Worm (Caenorhabditis elegans) whole organism, L1 larva: ENCODE data around the gene F54F2.6.

Experiments used
- C16A3.4 ChIP-seq: fragments of 150-350 bp; optimal IDR thresholded peaks from 2 replicates; lab custom pipeline; 2014; ENCODE audit warnings: missing biosample characterization, missing genetic modification characterization
- C34B4.2 ChIP-seq: sonication (generic microtip); optimal IDR thresholded peaks from 2 replicates; lab custom pipeline; 2017; ENCODE audit warnings: mild to moderate bottlenecking, missing genetic modification characterization, missing compliant biosample characterization
- Y116A8C.19 ChIP-seq: sonication (generic microtip); optimal IDR thresholded peaks from 2 replicates; lab custom pipeline; 2016; ENCODE audit warnings: missing compliant biosample characterization, missing genetic modification characterization, borderline replicate concordance
- blmp-1 ChIP-seq: fragments of 150-350 bp; optimal IDR thresholded peaks from 2 replicates; lab custom pipeline; 2014; ENCODE audit warnings: missing biosample characterization, missing genetic modification characterization
- ceh-82 ChIP-seq, 3 experiments: fragments of 150-350 bp in 1 of 3; sonication (generic microtip) in 2 of 3; optimal IDR thresholded peaks; 2 replicates each; lab custom pipeline; 2014 to 2017; ENCODE audit warnings: missing biosample characterization in 3 of 3, missing genetic modification characterization in 3 of 3
- ceh-88 ChIP-seq: fragments of 200-800 bp; sonication (Bioruptor generic); IDR thresholded peaks from 2 replicates; pipeline ENCODE4 v1.3.6; 2022; ENCODE audit warnings: missing genetic modification characterization, missing compliant biosample characterization
- dpl-1 ChIP-seq, 3 experiments: fragments of 150-350 bp in 2 of 3; sonication (generic microtip) in 1 of 3; optimal IDR thresholded peaks; 2 replicates each; lab custom pipeline; 2014 to 2017; ENCODE audit warnings: missing biosample characterization in 3 of 3, missing genetic modification characterization in 3 of 3, missing genetic modification reagents in 3 of 3
- dsc-1 ChIP-seq: sonication (generic microtip); optimal IDR thresholded peaks from 2 replicates; lab custom pipeline; 2016; ENCODE audit warnings: mild to moderate bottlenecking, missing genetic modification characterization, missing compliant biosample characterization
- efl-1 ChIP-seq, 4 experiments: fragments of 150-350 bp; optimal IDR thresholded peaks in 3 of 4; peaks in 1 of 4; 1 replicate in 1 of 4; 2 replicates in 3 of 4; lab custom pipeline; 2014; ENCODE audit warnings: missing biosample characterization in 2 of 4, missing genetic modification characterization in 2 of 4, missing genetic modification reagents in 2 of 4
- egl-13 ChIP-seq: sonication (generic microtip); optimal IDR thresholded peaks from 2 replicates; lab custom pipeline; 2016; ENCODE audit warnings: missing genotype, missing genetic modification reagents, missing genetic modification characterization, missing compliant biosample characterization
- elt-2 ChIP-seq: sonication (generic microtip); optimal IDR thresholded peaks from 2 replicates; lab custom pipeline; 2016; ENCODE audit warnings: missing genetic modification characterization, mild to moderate bottlenecking, inconsistent platforms, missing compliant biosample characterization, missing genetic modification reagents
- elt-3 ChIP-seq, 6 experiments: fragments of 150-350 bp in 1 of 6; sonication (generic microtip); optimal IDR thresholded peaks; 2 replicates each; lab custom pipeline; 2017 to 2018; ENCODE audit warnings: missing biosample characterization in 6 of 6, missing genetic modification characterization in 6 of 6, inconsistent platforms in 1 of 6
- fkh-10 ChIP-seq: sonication (generic microtip); optimal IDR thresholded peaks from 2 replicates; lab custom pipeline; 2017; ENCODE audit warnings: missing biosample characterization, missing genetic modification reagents, missing genetic modification characterization
- fkh-8 ChIP-seq: sonication (generic microtip); optimal IDR thresholded peaks from 2 replicates; lab custom pipeline; 2016; ENCODE audit warnings: mild to moderate bottlenecking, missing genetic modification characterization, missing compliant biosample characterization
- irx-1 ChIP-seq: sonication (generic microtip); optimal IDR thresholded peaks from 2 replicates; lab custom pipeline; 2016; ENCODE audit warnings: missing genetic modification characterization, missing compliant biosample characterization
- isw-1 ChIP-seq: fragments of 200-800 bp; sonication (Bioruptor generic); IDR thresholded peaks from 2 replicates; pipeline ENCODE4 v1.3.6; 2022; ENCODE audit warnings: missing genetic modification characterization, missing compliant biosample characterization
- lin-14 ChIP-seq: fragments of 200-800 bp; sonication (Bioruptor generic); optimal IDR thresholded peaks from 2 replicates; lab custom pipeline; 2018; ENCODE audit warnings: mild to moderate bottlenecking, missing genetic modification characterization, moderate library complexity, missing compliant biosample characterization
- lin-15B ChIP-seq: fragments of 150-350 bp; sonication (generic microtip); optimal IDR thresholded peaks from 3 replicates; lab custom pipeline; 2014; ENCODE audit warnings: missing biosample characterization, missing genetic modification characterization
- lin-35 ChIP-seq, 2 experiments: fragments of 150-350 bp; optimal IDR thresholded peaks; 2 replicates each; lab custom pipeline; 2014; ENCODE audit warnings: missing biosample characterization in 2 of 2, missing genetic modification characterization in 2 of 2, missing genetic modification reagents in 2 of 2
- lir-3 ChIP-seq: sonication (generic microtip); optimal IDR thresholded peaks from 2 replicates; lab custom pipeline; 2016; ENCODE audit warnings: mild to moderate bottlenecking, missing genetic modification characterization, moderate library complexity, missing compliant biosample characterization; ENCODE audit not compliant: poor library complexity
- lsy-2 ChIP-seq, 2 experiments: fragments of 150-350 bp; optimal IDR thresholded peaks; 2 replicates each; lab custom pipeline; 2014; ENCODE audit warnings: missing biosample characterization in 2 of 2, missing genetic modification characterization in 2 of 2
- mdl-1 ChIP-seq, 2 experiments: fragments of 150-350 bp; optimal IDR thresholded peaks; 2 replicates each; lab custom pipeline; 2014 to 2017; ENCODE audit warnings: missing biosample characterization in 2 of 2, missing genetic modification characterization in 2 of 2, inconsistent platforms in 1 of 2
- nhr-19 ChIP-seq: fragments of 200-800 bp; sonication (Bioruptor generic); conservative IDR thresholded peaks from 2 replicates; pipeline ENCODE4 v1.3.6; 2022; ENCODE audit warnings: missing genetic modification characterization, missing compliant biosample characterization
- nhr-20 ChIP-seq: sonication (generic microtip); optimal IDR thresholded peaks from 2 replicates; lab custom pipeline; 2016; ENCODE audit warnings: mild to moderate bottlenecking, missing genetic modification characterization, missing compliant biosample characterization
- nhr-28 ChIP-seq: fragments of 150-350 bp; optimal IDR thresholded peaks from 2 replicates; lab custom pipeline; 2014; ENCODE audit warnings: missing biosample characterization, missing genetic modification characterization
- nhr-71 ChIP-seq: sonication (generic microtip); optimal IDR thresholded peaks from 2 replicates; lab custom pipeline; 2016; ENCODE audit warnings: mild to moderate bottlenecking, missing genetic modification characterization, moderate library complexity, missing compliant biosample characterization
- nhr-84 ChIP-seq: sonication (generic microtip); optimal IDR thresholded peaks from 2 replicates; lab custom pipeline; 2017; ENCODE audit warnings: missing biosample characterization, missing genetic modification characterization
- nhr-85 ChIP-seq: sonication (generic microtip); peaks from one replicate; lab custom pipeline; 2016; ENCODE audit warnings: missing genetic modification characterization, inconsistent platforms, missing compliant biosample characterization
- nhr-90 ChIP-seq: sonication (generic microtip); optimal IDR thresholded peaks from 2 replicates; lab custom pipeline; 2016; ENCODE audit warnings: mild to moderate bottlenecking, missing genetic modification characterization, missing compliant biosample characterization; ENCODE audit not compliant: poor library complexity
- pax-3 ChIP-seq: fragments of 200-800 bp; sonication (Bioruptor generic); optimal IDR thresholded peaks from 2 replicates; lab custom pipeline; 2018; ENCODE audit warnings: mild to moderate bottlenecking, missing genetic modification characterization, moderate library complexity, missing compliant biosample characterization
- rnt-1 ChIP-seq: sonication (generic microtip); optimal IDR thresholded peaks from 2 replicates; lab custom pipeline; 2016; ENCODE audit warnings: mild to moderate bottlenecking, missing genetic modification characterization, moderate library complexity, missing compliant biosample characterization
- skn-1 ChIP-seq: fragments of 150-350 bp; optimal IDR thresholded peaks from 2 replicates; lab custom pipeline; 2014; ENCODE audit warnings: missing biosample characterization, missing genetic modification characterization
- snu-23 ChIP-seq: sonication (generic microtip); optimal IDR thresholded peaks from 2 replicates; lab custom pipeline; 2016; ENCODE audit warnings: missing genetic modification characterization, missing compliant biosample characterization
- sox-4 ChIP-seq: sonication (generic microtip); optimal IDR thresholded peaks from 2 replicates; lab custom pipeline; 2016; ENCODE audit warnings: missing genetic modification characterization, missing compliant biosample characterization
- sptf-1 ChIP-seq: fragments of 150-350 bp; optimal IDR thresholded peaks from 2 replicates; lab custom pipeline; 2014; ENCODE audit warnings: missing biosample characterization, missing genetic modification characterization
- unc-130 ChIP-seq: fragments of 150-350 bp; optimal IDR thresholded peaks from 2 replicates; lab custom pipeline; 2017; ENCODE audit warnings: missing biosample characterization, missing genetic modification characterization, inconsistent platforms
- unc-86 ChIP-seq: sonication (generic microtip); optimal IDR thresholded peaks from 2 replicates; lab custom pipeline; 2016; ENCODE audit warnings: missing genetic modification characterization, missing compliant biosample characterization
- unc-98 ChIP-seq: fragments of 200-800 bp; sonication (Bioruptor generic); IDR thresholded peaks from 2 replicates; pipeline ENCODE4 v1.3.6; 2022; ENCODE audit warnings: missing genetic modification characterization, missing compliant biosample characterization
- ztf-4 ChIP-seq: fragments of 150-350 bp; optimal IDR thresholded peaks from 2 replicates; lab custom pipeline; 2014; ENCODE audit warnings: missing biosample characterization, missing genetic modification characterization

F54F2.6 gene

DNA sequence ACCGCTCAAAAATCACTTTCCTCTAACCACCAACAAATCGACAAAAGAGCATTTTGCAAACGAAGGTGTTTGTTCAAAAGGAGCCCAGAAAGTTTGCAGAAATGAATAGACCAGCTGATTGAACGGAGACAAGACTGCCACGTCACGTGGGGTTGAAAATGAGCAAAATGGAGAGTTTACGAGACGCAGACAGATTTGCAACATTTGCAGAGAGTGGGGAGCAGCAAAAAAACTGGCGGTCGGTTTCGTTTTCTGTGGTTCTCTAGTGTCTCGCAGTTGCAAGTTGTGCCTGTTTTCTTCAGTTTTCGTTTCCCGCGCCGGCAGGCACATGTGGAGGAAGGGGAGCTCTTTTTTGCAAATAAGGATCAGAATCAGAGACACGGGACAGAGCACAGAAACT lies 15.1 kb downstream of the F54F2.6 start (continued):
- TF ChIP-seq ztf-4 (no peak), sox-4 (tag; lab: Kevin White, UChicago) (peak; percentile 33), skn-1 (tag; lab: Kevin White, UChicago) (peak; percentile 44), ceh-82 (tag; optimal IDR thresholded peaks at IDR 0.05; lab: Kevin White, UChicago) (peak in 2 of 3 experiments; percentile 16 to 54), ceh-88 (GFP tag; lab: Robert Waterston, UW) (0 out of 2 replicates have a peak, but pooled peaks have one; percentile 24), dsc-1 (peak; percentile 51), egl-13 (tag; lab: Kevin White, UChicago) (peak; percentile 39), unc-98 (GFP tag; lab: Robert Waterston, UW) (0 out of 2 replicates have a peak, but pooled peaks have one; percentile 36), lsy-2 (tag; optimal IDR thresholded peaks at IDR 0.05; lab: Kevin White, UChicago) (peak; percentile 42 to 81), lin-15B (tag; lab: Kevin White, UChicago) (no peak)
- TF ChIP-seq, all 84 proteins: peak for 36

- peak; percentile 52 for TF ChIP-seq fkh-10 (GFP tag; lab: Kevin White, UChicago)
- peak; percentile 31 for TF ChIP-seq unc-86 (tag; lab: Kevin White, UChicago)
- TF ChIP-seq nhr-84 (tag; lab: Kevin White, UChicago) = no peak
- TF ChIP-seq C34B4.2 (tag; lab: Kevin White, UChicago) = no peak
- no peak for TF ChIP-seq Y116A8C.19 (tag; lab: Kevin White, UChicago)
- no peak for TF ChIP-seq nhr-28
- no peak for TF ChIP-seq rnt-1 (tag; lab: Kevin White, UChicago)
- no peak for TF ChIP-seq C16A3.4 (tag; lab: Kevin White, UChicago)
- no peak for TF ChIP-seq lsy-2 (tag; optimal IDR thresholded peaks at IDR 0.05; lab: Kevin White, UChicago)
- TF ChIP-seq unc-98 (GFP tag; lab: Robert Waterston, UW) = no peak
- TF ChIP-seq isw-1 (GFP tag; lab: Robert Waterston, UW) = no peak
- TF ChIP-seq dpl-1 (GFP tag; optimal IDR thresholded peaks at IDR 0.05; lab: Kevin White, UChicago) = no peak
- TF ChIP-seq egl-13 (tag; lab: Kevin White, UChicago) = peak; percentile 41
- no peak for TF ChIP-seq nhr-19 (GFP tag; lab: Robert Waterston, UW)
- TF ChIP-seq lir-3 = no peak
- peak in 1 of 3 experiments; percentile 8 for TF ChIP-seq ceh-82 (tag; optimal IDR thresholded peaks at IDR 0.05; lab: Kevin White, UChicago)
- no peak for TF ChIP-seq fkh-8 (tag; lab: Kevin White, UChicago)
- peak; percentile 70 for TF ChIP-seq lin-14
- peak; percentile 42 for TF ChIP-seq nhr-71 (tag; lab: Kevin White, UChicago)
Measured at ce11 chrIII:8784500-8784899, 16.0 kb downstream of the F54F2.6 start.

DNA sequence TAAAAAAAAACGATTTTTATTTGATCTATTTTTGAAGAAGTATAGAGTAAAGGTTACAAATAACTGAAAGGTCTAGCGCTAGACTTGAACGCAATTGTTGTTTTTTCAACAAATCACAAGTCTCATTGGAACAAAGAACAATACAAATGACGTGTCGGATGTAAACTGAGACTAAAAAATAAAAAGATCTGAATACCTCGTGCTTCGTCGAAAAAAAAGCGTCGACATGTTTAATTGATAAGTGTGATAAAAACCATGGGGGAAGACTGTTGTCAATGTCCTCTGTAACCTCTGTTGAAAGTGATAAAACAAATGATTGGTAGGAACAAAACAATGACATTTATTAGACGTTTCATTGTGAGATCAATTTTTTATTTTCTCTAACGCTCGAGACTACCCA lies 17.8 kb downstream of the F54F2.6 start:
- TF ChIP-seq lin-35 (GFP tag; optimal IDR thresholded peaks at IDR 0.05; lab: Kevin White, UChicago) = peak in 1 of 2 experiments; percentile 65
- peak; percentile 30 for TF ChIP-seq snu-23
- peak; percentile 29 for TF ChIP-seq elt-2 (tag; lab: Kevin White, UChicago)
- no peak for TF ChIP-seq pax-3
- TF ChIP-seq Y116A8C.19 (tag; lab: Kevin White, UChicago) = no peak
- no peak for TF ChIP-seq efl-1 (optimal IDR thresholded peaks at IDR 0.05; lab: Kevin White, UChicago)
- TF ChIP-seq efl-1 (GFP tag; optimal IDR thresholded peaks at IDR 0.05 in 1 of 2; lab: Kevin White, UChicago) = peak in 1 of 2 experiments; percentile 19
- TF ChIP-seq irx-1 (tag; lab: Kevin White, UChicago) = no peak
- peak; percentile 51 for TF ChIP-seq nhr-71 (tag; lab: Kevin White, UChicago)
- TF ChIP-seq blmp-1 (tag; lab: Kevin White, UChicago) = peak; percentile 10
- TF ChIP-seq sptf-1 (tag; lab: Kevin White, UChicago) = no peak
- peak; percentile 56 for TF ChIP-seq nhr-85 (tag; lab: Kevin White, UChicago)
- TF ChIP-seq unc-130 (tag; lab: Kevin White, UChicago) = peak; percentile 50
- peak in 1 of 2 experiments; percentile 14 for TF ChIP-seq mdl-1 (tag; optimal IDR thresholded peaks at IDR 0.05; lab: Kevin White, UChicago)
- TF ChIP-seq sox-4 (tag; lab: Kevin White, UChicago) = no peak
- TF ChIP-seq nhr-90 = peak; percentile 2
- peak in 1 of 6 experiments; percentile 77 for TF ChIP-seq elt-3 (tag; optimal IDR thresholded peaks at IDR 0.05; lab: Kevin White, UChicago)
- peak; percentile 68 for TF ChIP-seq nhr-20 (tag; lab: Kevin White, UChicago)
- peak; percentile 45 for TF ChIP-seq lin-14
